Worm (Caenorhabditis elegans): ENCODE results near the gene mig-17.
A peak's percentile ranks its signal among the peaks of the same experiment; 100 is the strongest.

The mig-17 gene

DNA sequence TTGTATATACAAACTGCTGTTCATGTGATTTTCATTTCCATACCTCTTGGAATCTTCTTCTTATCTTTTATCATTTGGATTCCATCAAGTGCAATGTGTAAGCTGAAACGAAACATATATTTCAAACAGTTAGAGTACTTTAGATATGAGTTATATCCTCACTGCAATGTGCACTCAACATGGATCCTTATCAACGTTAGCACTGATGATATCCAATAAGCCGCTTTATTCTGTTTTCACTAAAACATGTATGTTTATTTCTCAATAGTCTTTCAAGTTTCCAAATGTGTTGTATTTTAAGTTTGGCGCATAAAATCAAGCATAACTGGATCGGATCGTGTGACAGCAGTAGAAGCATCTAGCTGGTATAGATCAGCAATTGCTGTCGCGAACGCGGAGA, 40.2 kb downstream of the mig-17 start, which contains the start of gene T11F9.10:
Gene T11F9.10 (plus strand): TSS at position 301 of the 400 bp plus-strand sequence.
- TF ChIP-seq ama-1 (optimal IDR thresholded peaks at IDR 0.05) (no peak), ces-1 (GFP tag; optimal IDR thresholded peaks at IDR 0.05) (no peak), unc-62 (GFP tag; optimal IDR thresholded peaks at IDR 0.05) (no peak), mab-9 (GFP tag; IDR thresholded peaks at IDR 0.05) (no peak), unc-130 (tag; optimal IDR thresholded peaks at IDR 0.05) (no peak), isw-1 (GFP tag; IDR thresholded peaks at IDR 0.05) (no peak), unc-30 (tag; optimal IDR thresholded peaks at IDR 0.05) (no peak), lsy-2 (tag; optimal IDR thresholded peaks at IDR 0.05) (no peak), zag-1 (tag; optimal IDR thresholded peaks at IDR 0.05) (no peak), elt-3 (tag; optimal IDR thresholded peaks at IDR 0.05) (no peak), swsn-7 (tag; optimal IDR thresholded peaks at IDR 0.05) (no peak), irx-1 (tag; optimal IDR thresholded peaks at IDR 0.05) (no peak), tbx-2 (tag; optimal IDR thresholded peaks at IDR 0.05) (no peak), pax-3 (tag; optimal IDR thresholded peaks at IDR 0.05) (no peak)

DNA sequence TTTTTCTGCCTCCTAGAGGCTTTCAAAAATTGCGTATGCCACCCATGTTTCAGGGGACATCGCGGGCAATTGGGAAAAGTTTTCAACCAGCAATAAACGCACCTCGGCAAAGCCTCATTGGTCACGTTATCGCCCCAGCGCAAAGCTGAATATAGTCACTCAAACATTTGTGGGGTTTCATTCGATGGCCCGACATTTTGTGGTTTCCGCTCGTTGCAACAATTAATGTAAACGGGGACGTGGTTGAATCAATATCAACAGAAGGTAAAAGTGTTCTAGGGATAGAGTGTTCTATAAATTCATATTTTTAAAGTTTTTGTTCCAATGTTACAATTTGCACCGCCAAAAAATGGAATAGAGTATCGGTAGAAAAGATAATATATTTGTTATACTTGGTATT, 41.8 kb downstream of the mig-17 start:
- no peak for TF ChIP-seq zag-1 (tag; optimal IDR thresholded peaks at IDR 0.05)
- TF ChIP-seq vab-15 (tag; optimal IDR thresholded peaks at IDR 0.05) = no peak
- TF ChIP-seq nhr-85 (tag) = no peak
- no peak for TF ChIP-seq lir-3 (tag; optimal IDR thresholded peaks at IDR 0.05; ENCODE audit: poor library complexity)
- TF ChIP-seq unc-30 (tag; optimal IDR thresholded peaks at IDR 0.05) = no peak
- TF ChIP-seq sox-4 (tag; optimal IDR thresholded peaks at IDR 0.05) = no peak
- TF ChIP-seq mef-2 (tag; optimal IDR thresholded peaks at IDR 0.05) = no peak
- TF ChIP-seq unc-130 (tag; optimal IDR thresholded peaks at IDR 0.05) = no peak
- no peak for TF ChIP-seq egl-13 (tag; optimal IDR thresholded peaks at IDR 0.05)
- TF ChIP-seq fkh-8 (tag; optimal IDR thresholded peaks at IDR 0.05) = no peak
- no peak for TF ChIP-seq ceh-82 (tag; optimal IDR thresholded peaks at IDR 0.05)
- TF ChIP-seq irx-1 (tag; optimal IDR thresholded peaks at IDR 0.05) = no peak
- TF ChIP-seq fkh-10 (GFP tag; optimal IDR thresholded peaks at IDR 0.05) = no peak
- TF ChIP-seq ztf-11 (tag; optimal IDR thresholded peaks at IDR 0.05) = no peak
- no peak for TF ChIP-seq ceh-88 (GFP tag; IDR thresholded peaks at IDR 0.05)
- no peak for TF ChIP-seq hlh-17 (GFP tag; optimal IDR thresholded peaks at IDR 0.05; ENCODE audit: borderline replicate concordance)
- TF ChIP-seq ceh-63 (GFP tag; optimal IDR thresholded peaks at IDR 0.05) = no peak
- TF ChIP-seq blmp-1 (tag; optimal IDR thresholded peaks at IDR 0.05) = no peak

DNA sequence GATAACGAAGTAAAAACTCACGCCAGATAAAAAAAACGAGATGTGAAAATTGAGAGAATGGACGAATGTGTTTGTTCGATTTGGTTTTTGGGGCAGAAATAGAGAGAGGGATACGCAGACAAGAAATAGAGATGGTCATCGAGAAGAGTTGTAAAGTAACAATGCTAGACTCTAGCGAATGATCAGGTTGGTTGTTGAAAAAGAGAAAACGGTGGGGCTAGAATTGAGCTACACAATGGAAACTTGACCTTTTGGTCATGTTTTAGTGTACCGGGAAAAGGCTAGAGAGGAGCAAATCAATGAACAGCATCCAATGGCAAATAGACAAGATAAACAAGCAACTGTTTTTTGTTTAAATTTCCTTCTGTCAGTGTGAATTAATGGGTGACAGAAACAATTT, 43.9 kb downstream of the mig-17 start, which contains the start of gene dhs-19:
Gene dhs-19 (minus strand): TSS at position 101 of the 400 bp plus-strand sequence.
- no peak for TF ChIP-seq zag-1 (tag; optimal IDR thresholded peaks at IDR 0.05)
- TF ChIP-seq nhr-20 (tag; optimal IDR thresholded peaks at IDR 0.05) = peak; percentile 21
- no peak for TF ChIP-seq nhr-76 (tag; optimal IDR thresholded peaks at IDR 0.05)
- TF ChIP-seq ceh-88 (GFP tag; IDR thresholded peaks at IDR 0.05) = no peak
- peak; percentile 20 for TF ChIP-seq rnt-1 (tag; optimal IDR thresholded peaks at IDR 0.05)
- TF ChIP-seq fkh-8 (tag; optimal IDR thresholded peaks at IDR 0.05) = no peak
- no peak for TF ChIP-seq dpl-1 (GFP tag; optimal IDR thresholded peaks at IDR 0.05)
- TF ChIP-seq blmp-1 (tag; optimal IDR thresholded peaks at IDR 0.05) = peak; percentile 18
- no peak for TF ChIP-seq nhr-12 (tag; optimal IDR thresholded peaks at IDR 0.05)
- no peak for TF ChIP-seq nhr-71 (tag; optimal IDR thresholded peaks at IDR 0.05)
- TF ChIP-seq aly-2 (tag; optimal IDR thresholded peaks at IDR 0.05) = no peak
- TF ChIP-seq ama-1 (optimal IDR thresholded peaks at IDR 0.05) = no peak
- TF ChIP-seq sup-37 (GFP tag; optimal IDR thresholded peaks at IDR 0.05) = no peak
- no peak for TF ChIP-seq efl-1 (optimal IDR thresholded peaks at IDR 0.05)
- TF ChIP-seq efl-1 (GFP tag; optimal IDR thresholded peaks at IDR 0.05 in 1 of 2) = no peak

DNA sequence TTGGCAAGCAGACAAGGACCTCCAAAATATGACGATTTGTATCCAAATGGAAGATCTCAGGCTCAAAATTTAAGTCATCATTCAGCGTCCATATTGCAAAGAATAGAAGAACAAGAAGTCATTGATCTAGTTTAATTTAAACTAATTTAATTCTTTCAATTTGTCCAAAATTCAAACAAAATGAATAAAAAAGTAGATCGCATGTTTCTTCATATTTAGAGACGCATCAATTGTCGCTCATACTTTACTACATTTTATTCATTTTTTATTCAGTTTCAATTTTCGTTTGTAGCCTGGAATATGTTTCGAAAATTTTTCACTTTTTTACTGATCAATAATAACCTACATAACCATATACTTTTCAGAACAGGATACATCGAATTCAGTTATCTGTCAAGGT, 46.0 kb downstream of the mig-17 start, which contains the start of gene T11F9.21:
Gene T11F9.21 (plus strand): TSS at position 301 of the 400 bp plus-strand sequence.
- TF ChIP-seq nhr-237 (tag; optimal IDR thresholded peaks at IDR 0.05) (no peak), hlh-17 (GFP tag; optimal IDR thresholded peaks at IDR 0.05; ENCODE audit: borderline replicate concordance) (no peak), nhr-76 (tag; optimal IDR thresholded peaks at IDR 0.05) (no peak)
